Worm (Caenorhabditis elegans) whole organism, L1 larva: ENCODE data around the gene frh-1.

ENCODE experiments used
- ceh-63 ChIP-seq: fragments of 200-800 bp; sonication (Bioruptor generic); optimal IDR thresholded peaks from 2 replicates; lab custom pipeline; 2018; ENCODE audit warnings: mild to moderate bottlenecking, missing genetic modification characterization, missing compliant biosample characterization
- fkh-8 ChIP-seq: sonication (generic microtip); optimal IDR thresholded peaks from 2 replicates; lab custom pipeline; 2016; ENCODE audit warnings: mild to moderate bottlenecking, missing genetic modification characterization, missing compliant biosample characterization
- jun-1 ChIP-seq: fragments of 150-350 bp; optimal IDR thresholded peaks from 2 replicates; lab custom pipeline; 2014; ENCODE audit warnings: missing biosample characterization, missing genetic modification reagents, missing genetic modification characterization
- lin-13 ChIP-seq: fragments of 150-350 bp; optimal IDR thresholded peaks from 2 replicates; lab custom pipeline; 2014; ENCODE audit warnings: missing biosample characterization, missing genetic modification reagents, missing genetic modification characterization
- pax-3 ChIP-seq: fragments of 200-800 bp; sonication (Bioruptor generic); optimal IDR thresholded peaks from 2 replicates; lab custom pipeline; 2018; ENCODE audit warnings: mild to moderate bottlenecking, missing genetic modification characterization, moderate library complexity, missing compliant biosample characterization

- TF ChIP-seq jun-1 (tag; lab: Kevin White, UChicago) (peak; percentile 19), fkh-8 (tag; lab: Kevin White, UChicago) (no peak), pax-3 (no peak), ceh-63 (GFP tag; lab: Kevin White, UChicago) (no peak), lin-13 (no peak)
Observed at ce11 chrII:5931109-5931508, 13.9 kb downstream of the frh-1 start.
